Worm (Caenorhabditis elegans): ENCODE results near the gene F53C3.7.

- no peak for TF ChIP-seq hnd-1 (tag; optimal IDR thresholded peaks at IDR 0.05)
- TF ChIP-seq tra-4 (tag; optimal IDR thresholded peaks at IDR 0.05), result no peak
- no peak for TF ChIP-seq aly-1 (tag; optimal IDR thresholded peaks at IDR 0.05)
- no peak for TF ChIP-seq B0310.2 (tag; optimal IDR thresholded peaks at IDR 0.05)
- no peak for TF ChIP-seq hmg-4 (GFP tag; optimal IDR thresholded peaks at IDR 0.05)
- no peak for TF ChIP-seq F13C5.2 (tag; optimal IDR thresholded peaks at IDR 0.05)
- no peak for TF ChIP-seq ama-1 (optimal IDR thresholded peaks at IDR 0.05)
- TF ChIP-seq flt-1 (GFP tag; IDR thresholded peaks at IDR 0.05), result no peak
- no peak for TF ChIP-seq sea-1 (GFP tag; conservative IDR thresholded peaks at IDR 0.05)
- no peak for TF ChIP-seq hmbx-1 (tag; optimal IDR thresholded peaks at IDR 0.05)
- TF ChIP-seq scrt-1 (GFP tag; IDR thresholded peaks at IDR 0.05), result no peak
- TF ChIP-seq tbx-37 (GFP tag; conservative IDR thresholded peaks at IDR 0.05), result no peak
These were observed 16.4 kb downstream of the F53C3.7 start for ce11 chrII:3911284-3911683.

Data from whole organism, early embryonic.